Fruit fly (Drosophila melanogaster) whole organism, embryonic: Measurements from ENCODE around the gene Est-P.

Experiments
- CG10366 ChIP-seq: fragments of 200-800 bp; sonication (Bioruptor generic); IDR thresholded peaks from 2 replicates; pipeline ENCODE4 v1.3.6; 2022; ENCODE audit warnings: missing biosample characterization, missing genetic modification characterization
- CG11456 ChIP-seq: fragments of 200-800 bp; sonication (Bioruptor generic); IDR thresholded peaks from 3 replicates; pipeline ENCODE4 v1.3.6; 2022; ENCODE audit warnings: missing biosample characterization, missing genetic modification characterization
- CG11695 ChIP-seq: fragments of 200-800 bp; sonication (Bioruptor generic); IDR thresholded peaks from 3 replicates; pipeline ENCODE4 v1.3.6; 2022; ENCODE audit warnings: missing biosample characterization, missing genetic modification characterization
- CG13287 ChIP-seq: fragments of 200-800 bp; sonication (Bioruptor generic); IDR thresholded peaks from 2 replicates; pipeline ENCODE4 v1.3.6; 2022; ENCODE audit warnings: missing biosample characterization, missing genetic modification characterization; ENCODE audit not compliant: partially characterized antibody
- CG14441 ChIP-seq: fragments of 200-800 bp; sonication (Bioruptor generic); IDR thresholded peaks from 2 replicates; pipeline ENCODE4 v1.3.6; 2022; ENCODE audit warnings: missing biosample characterization, missing genetic modification characterization
- CG17328 ChIP-seq: fragments of 200-800 bp; sonication (Bioruptor generic); IDR thresholded peaks from 2 replicates; pipeline ENCODE4 v1.3.6; 2022; ENCODE audit warnings: missing biosample characterization, missing genetic modification characterization
- CG17385 ChIP-seq: fragments of 200-800 bp; sonication (Bioruptor generic); optimal IDR thresholded peaks from 3 replicates; lab custom pipeline; 2018; ENCODE audit warnings: missing biosample characterization, mild to moderate bottlenecking, missing genetic modification characterization
- CG2712 ChIP-seq: fragments of 200-800 bp; optimal IDR thresholded peaks from 3 replicates; lab custom pipeline; 2019; ENCODE audit warnings: missing biosample characterization, mild to moderate bottlenecking, missing genetic modification characterization, moderate library complexity
- CG30403 ChIP-seq: fragments of 200-800 bp; sonication (Bioruptor generic); optimal IDR thresholded peaks from 3 replicates; lab custom pipeline; 2016; ENCODE audit warnings: missing biosample characterization, missing genetic modification characterization
- CG32772 ChIP-seq: fragments of 200-800 bp; sonication (Bioruptor generic); IDR thresholded peaks from 2 replicates; pipeline ENCODE4 v1.3.6; 2022; ENCODE audit warnings: missing biosample characterization, missing genetic modification characterization
- CG5953 ChIP-seq: fragments of 200-800 bp; sonication (Bioruptor generic); IDR thresholded peaks from 2 replicates; pipeline ENCODE4 v1.3.6; 2022; ENCODE audit warnings: missing biosample characterization, missing genetic modification characterization
- CG6254 ChIP-seq: fragments of 200-800 bp; sonication (Bioruptor generic); optimal IDR thresholded peaks from 3 replicates; lab custom pipeline; 2017; ENCODE audit warnings: mild to moderate bottlenecking, missing biosample characterization, missing genetic modification reagents, missing genetic modification characterization
- CG7839 ChIP-seq: fragments of 200-800 bp; sonication (Bioruptor generic); optimal IDR thresholded peaks from 3 replicates; lab custom pipeline; 2018; ENCODE audit warnings: missing biosample characterization, mild to moderate bottlenecking, missing genetic modification characterization, moderate library complexity
- CG7928 ChIP-seq: fragments of 200-800 bp; sonication (Bioruptor generic); optimal IDR thresholded peaks from 2 replicates; lab custom pipeline; 2017; ENCODE audit warnings: missing biosample characterization, mild to moderate bottlenecking, missing genetic modification characterization
- CG7963 ChIP-seq: fragments of 200-800 bp; sonication (Bioruptor generic); IDR thresholded peaks from 3 replicates; pipeline ENCODE4 v1.3.6; 2022; ENCODE audit warnings: missing biosample characterization, missing genetic modification characterization; ENCODE audit not compliant: partially characterized antibody
- Dad ChIP-seq: fragments of 200-800 bp; sonication (Bioruptor generic); optimal IDR thresholded peaks from 3 replicates; lab custom pipeline; 2016; ENCODE audit warnings: missing biosample characterization, missing genetic modification characterization
- Dbx ChIP-seq: fragments of 200-800 bp; sonication (Bioruptor generic); IDR thresholded peaks from 3 replicates; pipeline ENCODE4 v1.3.6; 2022; ENCODE audit warnings: missing biosample characterization, missing genetic modification characterization
- Drgx ChIP-seq: fragments of 200-800 bp; sonication (Bioruptor generic); IDR thresholded peaks from 2 replicates; pipeline ENCODE4 v1.3.6; 2022; ENCODE audit warnings: missing biosample characterization, missing genetic modification characterization
- E2f1 ChIP-seq: fragments of 200-800 bp; sonication (Bioruptor generic); IDR thresholded peaks from 2 replicates; pipeline ENCODE4 v1.3.6; 2022; ENCODE audit warnings: missing biosample characterization, missing genetic modification characterization
- H2.0 ChIP-seq: fragments of 200-800 bp; sonication (Bioruptor generic); IDR thresholded peaks from 2 replicates; pipeline ENCODE4 v1.3.6; 2022; ENCODE audit warnings: missing biosample characterization, missing genetic modification characterization
- HLH3B ChIP-seq: fragments of 200-800 bp; sonication (Bioruptor generic); IDR thresholded peaks from 2 replicates; pipeline ENCODE4 v1.3.6; 2022; ENCODE audit warnings: missing biosample characterization, missing genetic modification characterization
- Hr78 ChIP-seq, 2 experiments: fragments of 200-800 bp in 1 of 2; fragments of >200 bp in 1 of 2; sonication (Bioruptor generic) in 1 of 2; optimal IDR thresholded peaks; 2 replicates each; lab custom pipeline; 2017 to 2019; ENCODE audit warnings: missing biosample characterization in 2 of 2, missing genetic modification characterization in 2 of 2, mild to moderate bottlenecking in 1 of 2, moderate library complexity in 1 of 2
- Hsf ChIP-seq: fragments of 200-800 bp; sonication (Bioruptor generic); optimal IDR thresholded peaks from 3 replicates; lab custom pipeline; 2016; ENCODE audit warnings: missing biosample characterization, missing genetic modification characterization
- Mrtf ChIP-seq: fragments of 200-800 bp; sonication (Bioruptor generic); IDR thresholded peaks from 3 replicates; pipeline ENCODE4 v1.3.6; 2022; ENCODE audit warnings: missing biosample characterization, missing genetic modification characterization
- Xbp1 ChIP-seq: fragments of 200-800 bp; sonication (Bioruptor generic); optimal IDR thresholded peaks from 3 replicates; lab custom pipeline; 2016; ENCODE audit warnings: missing biosample characterization, mild to moderate bottlenecking, missing genetic modification characterization
- amos ChIP-seq: fragments of 200-800 bp; sonication (Bioruptor generic); IDR thresholded peaks from 2 replicates; pipeline ENCODE4 v1.3.6; 2022; ENCODE audit warnings: missing biosample characterization, missing genetic modification characterization; ENCODE audit not compliant: partially characterized antibody
- chm ChIP-seq: fragments of 200-800 bp; sonication (Bioruptor generic); IDR thresholded peaks from 2 replicates; pipeline ENCODE4 v1.3.6; 2022; ENCODE audit warnings: missing biosample characterization, missing genetic modification characterization
- ci ChIP-seq: fragments of 200-800 bp; sonication (Bioruptor generic); IDR thresholded peaks from 3 replicates; pipeline ENCODE4 v1.3.6; 2022; ENCODE audit warnings: missing biosample characterization, missing genetic modification characterization
- croc ChIP-seq: fragments of 200-800 bp; sonication (Bioruptor generic); conservative IDR thresholded peaks from 3 replicates; pipeline ENCODE4 v1.3.6; 2022; ENCODE audit warnings: missing biosample characterization, missing genetic modification characterization
- crp ChIP-seq, 2 experiments: fragments of 200-800 bp; sonication (Bioruptor generic); optimal IDR thresholded peaks; 2 replicates in 1 of 2; 3 replicates in 1 of 2; lab custom pipeline; 2017; ENCODE audit warnings: missing biosample characterization in 2 of 2, missing genetic modification characterization in 2 of 2, mild to moderate bottlenecking in 1 of 2, moderate library complexity in 1 of 2
- dysf ChIP-seq: fragments of 200-800 bp; sonication (Bioruptor generic); IDR thresholded peaks from 3 replicates; pipeline ENCODE4 v1.3.6; 2022; ENCODE audit warnings: missing biosample characterization, missing genetic modification characterization
- ems ChIP-seq: fragments of 200-800 bp; sonication (Bioruptor generic); optimal IDR thresholded peaks from 3 replicates; lab custom pipeline; 2016; ENCODE audit warnings: missing biosample characterization, missing genetic modification characterization
- ewg ChIP-seq: fragments of 200-800 bp; sonication (Bioruptor generic); optimal IDR thresholded peaks from 3 replicates; lab custom pipeline; 2017; ENCODE audit warnings: mild to moderate bottlenecking, missing biosample characterization, missing genetic modification reagents, missing genetic modification characterization
- grau ChIP-seq: fragments of 200-800 bp; optimal IDR thresholded peaks from 3 replicates; lab custom pipeline; 2019; ENCODE audit warnings: missing biosample characterization, mild to moderate bottlenecking, missing genetic modification characterization, moderate library complexity
- grn ChIP-seq: fragments of 200-800 bp; sonication (Bioruptor generic); optimal IDR thresholded peaks from 3 replicates; lab custom pipeline; 2017; ENCODE audit warnings: missing biosample characterization, missing genetic modification characterization
- hkb ChIP-seq, 2 experiments: fragments of 200-800 bp in 1 of 2; fragments of >200 bp in 1 of 2; sonication (Bioruptor generic) in 1 of 2; IDR thresholded peaks in 1 of 2; optimal IDR thresholded peaks in 1 of 2; 2 replicates each; pipeline versions ENCODE4 v1.3.6 to Lab custom; 2017 to 2022; ENCODE audit warnings: missing biosample characterization in 1 of 2, missing genetic modification characterization in 1 of 2
- lbe ChIP-seq: fragments of 200-800 bp; sonication (Bioruptor generic); optimal IDR thresholded peaks from 2 replicates; lab custom pipeline; 2016; ENCODE audit warnings: missing biosample characterization, mild to moderate bottlenecking, missing genetic modification characterization
- nmo ChIP-seq: fragments of 200-800 bp; sonication (Bioruptor generic); optimal IDR thresholded peaks from 2 replicates; lab custom pipeline; 2018; ENCODE audit warnings: missing biosample characterization, mild to moderate bottlenecking, missing genetic modification characterization, moderate library complexity
- phol ChIP-seq: fragments of 200-800 bp; sonication (Bioruptor generic); optimal IDR thresholded peaks from 3 replicates; lab custom pipeline; 2018; ENCODE audit warnings: missing biosample characterization, mild to moderate bottlenecking, missing genetic modification characterization, moderate library complexity
- repo ChIP-seq: fragments of 200-800 bp; sonication (Bioruptor generic); optimal IDR thresholded peaks from 2 replicates; lab custom pipeline; 2016; ENCODE audit warnings: missing biosample characterization, missing genetic modification characterization
- row ChIP-seq: fragments of 200-800 bp; sonication (Bioruptor generic); IDR thresholded peaks from 3 replicates; pipeline ENCODE4 v1.3.6; 2022; ENCODE audit warnings: missing biosample characterization, missing genetic modification characterization
- sisA ChIP-seq: fragments of 200-800 bp; sonication (Bioruptor generic); IDR thresholded peaks from 2 replicates; pipeline ENCODE4 v1.3.6; 2022; ENCODE audit warnings: missing biosample characterization, missing genetic modification characterization
- slbo ChIP-seq: fragments of 200-800 bp; sonication (Bioruptor generic); IDR thresholded peaks from 2 replicates; pipeline ENCODE4 v1.3.6; 2022; ENCODE audit warnings: missing biosample characterization, missing genetic modification characterization
- slp2 ChIP-seq: fragments of 200-800 bp; sonication (Bioruptor generic); optimal IDR thresholded peaks from 2 replicates; lab custom pipeline; 2016; ENCODE audit warnings: missing biosample characterization, missing genetic modification characterization
- sna ChIP-seq: fragments of 200-800 bp; sonication (Bioruptor generic); IDR thresholded peaks from 2 replicates; pipeline ENCODE4 v1.3.6; 2022; ENCODE audit warnings: missing biosample characterization, missing genetic modification characterization; ENCODE audit not compliant: partially characterized antibody
- ssp ChIP-seq: fragments of 200-800 bp; sonication (Bioruptor generic); IDR thresholded peaks from 2 replicates; pipeline ENCODE4 v1.3.6; 2022; ENCODE audit warnings: missing biosample characterization, missing genetic modification characterization
- stc ChIP-seq: fragments of 200-800 bp; sonication (Bioruptor generic); IDR thresholded peaks from 2 replicates; pipeline ENCODE4 v1.3.6; 2022; ENCODE audit warnings: missing biosample characterization, missing genetic modification characterization
- tin ChIP-seq: fragments of 200-800 bp; sonication (Bioruptor generic); optimal IDR thresholded peaks from 3 replicates; lab custom pipeline; 2016; ENCODE audit warnings: missing biosample characterization, missing genetic modification characterization
- tio ChIP-seq: fragments of 200-800 bp; sonication (Bioruptor generic); optimal IDR thresholded peaks from 2 replicates; lab custom pipeline; 2017; ENCODE audit warnings: missing biosample characterization, missing genetic modification characterization, inconsistent platforms
- unc-4 ChIP-seq: fragments of 200-800 bp; sonication (Bioruptor generic); IDR thresholded peaks from 2 replicates; pipeline ENCODE4 v1.3.6; 2022; ENCODE audit warnings: missing biosample characterization, missing genetic modification characterization; ENCODE audit not compliant: partially characterized antibody
- z ChIP-seq: fragments of 200-800 bp; sonication (Bioruptor generic); IDR thresholded peaks from 3 replicates; pipeline ENCODE4 v1.3.6; 2022; ENCODE audit warnings: missing biosample characterization, missing genetic modification characterization

Est-P gene

DNA sequence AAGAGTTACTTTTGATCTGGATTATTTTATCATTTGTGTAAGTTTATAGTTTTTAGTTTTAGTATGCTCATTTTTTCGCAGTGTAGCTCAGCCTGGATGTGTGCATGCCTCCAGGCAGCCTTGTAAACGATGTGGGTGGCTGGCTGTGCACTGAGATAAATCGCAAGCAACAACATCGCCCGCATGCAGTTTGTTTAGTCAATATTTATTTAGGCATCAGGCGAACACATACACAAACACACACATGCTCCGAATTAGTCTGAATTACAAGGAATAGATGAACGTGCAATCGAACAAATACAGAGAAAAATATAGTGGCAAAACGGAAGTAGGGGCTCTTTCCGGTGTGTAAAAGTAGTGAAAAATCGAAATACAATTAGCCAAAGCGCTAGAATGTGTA lies 27.5 kb upstream of the Est-P start (continued):
- TF ChIP-seq unc-4 (no peak), slp2 (GFP tag; lab: Kevin White, UChicago) (no peak), CG30403 (GFP tag; lab: Kevin White, UChicago) (peak; percentile 11), ci (GFP tag; lab: Robert Waterston, UW) (peak; percentile 46; the same call in 2 of the 3 replicates), Dbx (GFP tag; lab: Robert Waterston, UW) (no peak), ssp (peak; percentile 38), amos (GFP tag; lab: Robert Waterston, UW) (no peak), CG14441 (GFP tag; lab: Robert Waterston, UW) (0 out of 2 replicates have a peak, but pooled peaks have one; percentile 4), Xbp1 (GFP tag; lab: Kevin White, UChicago) (no peak), CG6254 (GFP tag; lab: Kevin White, UChicago) (no peak), grn (no peak), z (GFP tag; lab: Robert Waterston, UW) (0 out of 3 replicates have a peak, but pooled peaks have one; percentile 33), CG7963 (GFP tag; lab: Robert Waterston, UW) (no peak), tin (GFP tag; lab: Kevin White, UChicago) (no peak), croc (GFP tag; lab: Robert Waterston, UW) (no peak), phol (tag; lab: Kevin White, UChicago) (no peak), CG2712 (no peak), lbe (GFP tag; lab: Kevin White, UChicago) (no peak), CG7928 (GFP tag; lab: Kevin White, UChicago) (no peak), Drgx (peak; percentile 18), HLH3B (GFP tag; lab: Robert Waterston, UW) (0 out of 2 replicates have a peak, but pooled peaks have one; percentile 44), CG17385 (no peak), dysf (GFP tag; lab: Robert Waterston, UW) (0 out of 3 replicates have a peak, but pooled peaks have one; percentile 20), repo (no peak), CG11456 (no peak), sna (GFP tag; lab: Robert Waterston, UW) (no peak), slbo (GFP tag; lab: Robert Waterston, UW) (0 out of 2 replicates have a peak, but pooled peaks have one; percentile 18), ems (no peak), E2f1 (GFP tag; lab: Robert Waterston, UW) (0 out of 2 replicates have a peak, but pooled peaks have one; percentile 6), Hr78 (GFP tag; optimal IDR thresholded peaks at IDR 0.05; lab: Kevin White, UChicago) (no peak), CG13287 (GFP tag; lab: Robert Waterston, UW) (no peak), nmo (GFP tag; lab: Kevin White, UChicago) (peak; percentile 41), chm (GFP tag; lab: Robert Waterston, UW) (no peak), grau (tag; lab: Kevin White, UChicago) (peak; percentile 11)

- TF ChIP-seq Dad (GFP tag; lab: Kevin White, UChicago) (no peak), CG10366 (peak; percentile 34), Mrtf (no peak), unc-4 (no peak), crp (GFP tag; optimal IDR thresholded peaks at IDR 0.05; lab: Kevin White, UChicago) (peak in 1 of 2 experiments; percentile 53), stc (GFP tag; lab: Robert Waterston, UW) (no peak), CG11695 (GFP tag; lab: Robert Waterston, UW) (peak; percentile 88), H2.0 (GFP tag; lab: Robert Waterston, UW) (0 out of 2 replicates have a peak, but pooled peaks have one; percentile 5), ewg (peak; percentile 56), tio (no peak), sisA (GFP tag; lab: Robert Waterston, UW) (peak; percentile 5; the same call in 1 of the 2 replicates), CG32772 (GFP tag; lab: Robert Waterston, UW) (peak; percentile 26; the same call in 1 of the 2 replicates), row (peak; percentile 36; the same call in 1 of the 3 replicates), CG17328 (GFP tag; lab: Robert Waterston, UW) (peak; percentile 55), hkb (optimal IDR thresholded peaks at IDR 0.05; lab: Kevin White, UChicago) (no peak), hkb (GFP tag; IDR thresholded peaks at IDR 0.05; lab: Robert Waterston, UW) (peak; percentile 65; the same call in 1 of the 2 replicates), slbo (GFP tag; lab: Robert Waterston, UW) (peak; percentile 25; the same call in 1 of the 2 replicates), Hsf (peak; percentile 1), CG5953 (GFP tag; lab: Robert Waterston, UW) (peak; percentile 44; the same call in 1 of the 2 replicates), CG7839 (tag; lab: Kevin White, UChicago) (no peak)
Observed at dm6 chr3L:12163693-12164092, 26.8 kb upstream of the Est-P start, which contains the start of gene CG9760. TSS of gene CG9760 (minus strand) at chr3L:12163735.
